Fruit fly (Drosophila melanogaster) whole organism, embryonic: ENCODE measurements around the gene Pxd.

Experiments used
- Aef1 ChIP-seq: fragments of 200-800 bp; sonication (Bioruptor generic); IDR thresholded peaks from 3 replicates; pipeline ENCODE4 v1.3.6; 2022; ENCODE audit warnings: missing biosample characterization, missing genetic modification characterization
- B-H1 ChIP-seq: fragments of 200-800 bp; sonication (Bioruptor generic); IDR thresholded peaks from 3 replicates; pipeline ENCODE4 v1.3.6; 2022; ENCODE audit warnings: missing biosample characterization, missing genetic modification characterization
- Bteb2 ChIP-seq: fragments of 200-800 bp; sonication (Bioruptor generic); optimal IDR thresholded peaks from 2 replicates; lab custom pipeline; 2016; ENCODE audit warnings: missing biosample characterization, missing genetic modification characterization
- CG10267 ChIP-seq: fragments of 200-800 bp; sonication (Bioruptor generic); optimal IDR thresholded peaks from 2 replicates; lab custom pipeline; 2018; ENCODE audit warnings: missing biosample characterization, mild to moderate bottlenecking, missing genetic modification characterization, moderate library complexity
- CG11398 ChIP-seq: fragments of 200-800 bp; sonication (Bioruptor generic); optimal IDR thresholded peaks from 2 replicates; lab custom pipeline; 2016; ENCODE audit warnings: missing biosample characterization, missing genetic modification characterization
- CG12391 ChIP-seq: fragments of 200-800 bp; sonication (Bioruptor generic); optimal IDR thresholded peaks from 3 replicates; lab custom pipeline; 2018; ENCODE audit warnings: missing biosample characterization, mild to moderate bottlenecking, missing genetic modification characterization, moderate library complexity
- CG12744 ChIP-seq: fragments of 200-800 bp; sonication (Bioruptor generic); optimal IDR thresholded peaks from 2 replicates; lab custom pipeline; 2016; ENCODE audit warnings: missing biosample characterization, missing genetic modification characterization
- CG13775 ChIP-seq: fragments of 200-800 bp; sonication (Bioruptor generic); optimal IDR thresholded peaks from 3 replicates; lab custom pipeline; 2017; ENCODE audit warnings: missing biosample characterization, mild to moderate bottlenecking, missing genetic modification characterization
- CG18764 ChIP-seq: fragments of 200-800 bp; sonication (Bioruptor generic); optimal IDR thresholded peaks from 3 replicates; lab custom pipeline; 2016; ENCODE audit warnings: missing biosample characterization, missing genetic modification characterization
- CG2712 ChIP-seq: fragments of 200-800 bp; optimal IDR thresholded peaks from 3 replicates; lab custom pipeline; 2019; ENCODE audit warnings: missing biosample characterization, mild to moderate bottlenecking, missing genetic modification characterization, moderate library complexity
- CG2875 ChIP-seq: fragments of 200-800 bp; sonication (Bioruptor generic); optimal IDR thresholded peaks from 2 replicates; lab custom pipeline; 2017; ENCODE audit warnings: missing biosample characterization, mild to moderate bottlenecking, missing genetic modification characterization, missing genetic modification reagents
- CG31365 ChIP-seq: fragments of 200-800 bp; sonication (Bioruptor generic); optimal IDR thresholded peaks from 2 replicates; lab custom pipeline; 2018; ENCODE audit warnings: missing biosample characterization, mild to moderate bottlenecking, missing genetic modification characterization
- CG4282 ChIP-seq: fragments of 200-800 bp; sonication (Bioruptor generic); optimal IDR thresholded peaks from 2 replicates; lab custom pipeline; 2016; ENCODE audit warnings: missing biosample characterization, missing genetic modification characterization
- CG4360 ChIP-seq: fragments of 200-800 bp; sonication (Bioruptor generic); IDR thresholded peaks from 2 replicates; pipeline ENCODE4 v1.3.6; 2022; ENCODE audit warnings: missing biosample characterization, missing genetic modification characterization
- CG4617 ChIP-seq: fragments of 200-800 bp; sonication (Bioruptor generic); optimal IDR thresholded peaks from 3 replicates; lab custom pipeline; 2016; ENCODE audit warnings: missing biosample characterization, missing genetic modification characterization, borderline replicate concordance
- CG5953 ChIP-seq: fragments of 200-800 bp; sonication (Bioruptor generic); IDR thresholded peaks from 2 replicates; pipeline ENCODE4 v1.3.6; 2022; ENCODE audit warnings: missing biosample characterization, missing genetic modification characterization
- CG7786 ChIP-seq: fragments of 200-800 bp; sonication (Bioruptor generic); optimal IDR thresholded peaks from 2 replicates; lab custom pipeline; 2016; ENCODE audit warnings: missing biosample characterization, missing genetic modification characterization
- CG7839 ChIP-seq: fragments of 200-800 bp; sonication (Bioruptor generic); optimal IDR thresholded peaks from 3 replicates; lab custom pipeline; 2018; ENCODE audit warnings: missing biosample characterization, mild to moderate bottlenecking, missing genetic modification characterization, moderate library complexity
- CG7928 ChIP-seq: fragments of 200-800 bp; sonication (Bioruptor generic); optimal IDR thresholded peaks from 2 replicates; lab custom pipeline; 2017; ENCODE audit warnings: missing biosample characterization, mild to moderate bottlenecking, missing genetic modification characterization
- CG7963 ChIP-seq: fragments of 200-800 bp; sonication (Bioruptor generic); IDR thresholded peaks from 3 replicates; pipeline ENCODE4 v1.3.6; 2022; ENCODE audit warnings: missing biosample characterization, missing genetic modification characterization; ENCODE audit not compliant: partially characterized antibody
- CG8765 ChIP-seq: fragments of 200-800 bp; sonication (Bioruptor generic); IDR thresholded peaks from 2 replicates; pipeline ENCODE4 v1.3.6; 2022; ENCODE audit warnings: missing biosample characterization, missing genetic modification characterization
- CG9437 ChIP-seq: fragments of 200-800 bp; sonication (Bioruptor generic); optimal IDR thresholded peaks from 2 replicates; lab custom pipeline; 2018; ENCODE audit warnings: missing biosample characterization, mild to moderate bottlenecking, missing genetic modification characterization
- CoRest ChIP-seq: fragments of 200-800 bp; sonication (Bioruptor generic); optimal IDR thresholded peaks from 3 replicates; lab custom pipeline; 2018; ENCODE audit warnings: missing biosample characterization, mild to moderate bottlenecking, missing genetic modification characterization, moderate library complexity
- Dip3 ChIP-seq: fragments of 200-800 bp; sonication (Bioruptor generic); optimal IDR thresholded peaks from 3 replicates; lab custom pipeline; 2016; ENCODE audit warnings: missing biosample characterization, missing genetic modification characterization
- H2.0 ChIP-seq: fragments of 200-800 bp; sonication (Bioruptor generic); IDR thresholded peaks from 2 replicates; pipeline ENCODE4 v1.3.6; 2022; ENCODE audit warnings: missing biosample characterization, missing genetic modification characterization
- HLHmδ ChIP-seq: fragments of 200-800 bp; sonication (Bioruptor generic); optimal IDR thresholded peaks from 2 replicates; lab custom pipeline; 2018; ENCODE audit warnings: missing biosample characterization, mild to moderate bottlenecking, missing genetic modification characterization, moderate library complexity
- Hmx ChIP-seq: fragments of 200-800 bp; sonication (Bioruptor generic); optimal IDR thresholded peaks from 2 replicates; lab custom pipeline; 2016; ENCODE audit warnings: missing biosample characterization, missing genetic modification characterization
- Lpt ChIP-seq: fragments of >200 bp; optimal IDR thresholded peaks from 2 replicates; lab custom pipeline; 2018; ENCODE audit warnings: missing biosample characterization, missing genetic modification characterization
- MBD-R2 ChIP-seq: fragments of 200-800 bp; sonication (Bioruptor generic); IDR thresholded peaks from 2 replicates; pipeline ENCODE4 v1.3.6; 2022; ENCODE audit warnings: missing biosample characterization, missing genetic modification characterization
- Meics ChIP-seq: fragments of 200-800 bp; sonication (Bioruptor generic); optimal IDR thresholded peaks from 2 replicates; lab custom pipeline; 2017; ENCODE audit warnings: missing biosample characterization, mild to moderate bottlenecking, missing genetic modification characterization
- NC2α ChIP-seq: fragments of 200-800 bp; sonication (Bioruptor generic); optimal IDR thresholded peaks from 2 replicates; lab custom pipeline; 2016; ENCODE audit warnings: missing biosample characterization, missing genetic modification characterization
- Nf-YC ChIP-seq: fragments of 200-800 bp; optimal IDR thresholded peaks from 3 replicates; lab custom pipeline; 2019; ENCODE audit warnings: missing biosample characterization, mild to moderate bottlenecking, missing genetic modification characterization, moderate library complexity
- Optix ChIP-seq: fragments of 200-800 bp; sonication (Bioruptor generic); IDR thresholded peaks from 3 replicates; pipeline ENCODE4 v1.3.6; 2022; ENCODE audit warnings: missing biosample characterization, missing genetic modification characterization
- Ravus ChIP-seq: fragments of 200-800 bp; sonication (Bioruptor generic); IDR thresholded peaks from 2 replicates; pipeline ENCODE4 v1.3.6; 2022; ENCODE audit warnings: missing biosample characterization, missing genetic modification characterization
- Side ChIP-seq: fragments of 200-800 bp; sonication (Bioruptor generic); optimal IDR thresholded peaks from 2 replicates; lab custom pipeline; 2016; ENCODE audit warnings: missing biosample characterization, missing genetic modification characterization
- Ssrp ChIP-seq: fragments of 200-800 bp; sonication (Bioruptor generic); optimal IDR thresholded peaks from 2 replicates; lab custom pipeline; 2018; ENCODE audit warnings: missing biosample characterization, mild to moderate bottlenecking, missing genetic modification characterization, moderate library complexity
- cwo ChIP-seq: fragments of 200-800 bp; sonication (Bioruptor generic); optimal IDR thresholded peaks from 3 replicates; lab custom pipeline; 2017; ENCODE audit warnings: missing biosample characterization, missing genetic modification characterization, mild to moderate bottlenecking, moderate library complexity, missing genetic modification reagents
- disco-r ChIP-seq: fragments of 200-800 bp; sonication (Bioruptor generic); optimal IDR thresholded peaks from 2 replicates; lab custom pipeline; 2016; ENCODE audit warnings: missing biosample characterization, missing genetic modification characterization
- en ChIP-seq: fragments of 200-800 bp; sonication (Bioruptor generic); optimal IDR thresholded peaks from 2 replicates; lab custom pipeline; 2016; ENCODE audit warnings: missing biosample characterization, missing genetic modification characterization
- fd102C ChIP-seq: fragments of 200-800 bp; sonication (Bioruptor generic); optimal IDR thresholded peaks from 2 replicates; lab custom pipeline; 2018; ENCODE audit warnings: missing biosample characterization, mild to moderate bottlenecking, missing genetic modification characterization, moderate library complexity
- fd64A ChIP-seq: fragments of 200-800 bp; sonication (Bioruptor generic); optimal IDR thresholded peaks from 3 replicates; lab custom pipeline; 2018; ENCODE audit warnings: missing biosample characterization, mild to moderate bottlenecking, missing genetic modification characterization
- gem ChIP-seq: fragments of 200-800 bp; sonication (Bioruptor generic); optimal IDR thresholded peaks from 2 replicates; lab custom pipeline; 2019; ENCODE audit warnings: missing biosample characterization, mild to moderate bottlenecking, missing genetic modification characterization, moderate library complexity
- psq ChIP-seq: fragments of 200-800 bp; sonication (Bioruptor generic); optimal IDR thresholded peaks from 2 replicates; lab custom pipeline; 2017; ENCODE audit warnings: missing biosample characterization, missing genetic modification characterization
- schlank ChIP-seq: fragments of 200-800 bp; sonication (Bioruptor generic); optimal IDR thresholded peaks from 2 replicates; lab custom pipeline; 2018; ENCODE audit warnings: missing biosample characterization, mild to moderate bottlenecking, missing genetic modification characterization
- sisA ChIP-seq: fragments of 200-800 bp; sonication (Bioruptor generic); IDR thresholded peaks from 2 replicates; pipeline ENCODE4 v1.3.6; 2022; ENCODE audit warnings: missing biosample characterization, missing genetic modification characterization
- sr ChIP-seq: fragments of 200-800 bp; sonication (Bioruptor generic); IDR thresholded peaks from 3 replicates; pipeline ENCODE4 v1.3.6; 2022; ENCODE audit warnings: missing biosample characterization, missing genetic modification characterization
- stwl ChIP-seq: fragments of 200-800 bp; sonication (Bioruptor generic); optimal IDR thresholded peaks from 3 replicates; lab custom pipeline; 2018; ENCODE audit warnings: missing biosample characterization, mild to moderate bottlenecking, missing genetic modification characterization, moderate library complexity
- sug ChIP-seq: fragments of 200-800 bp; optimal IDR thresholded peaks from 2 replicates; lab custom pipeline; 2019; ENCODE audit warnings: missing biosample characterization, mild to moderate bottlenecking, missing genetic modification characterization, moderate library complexity
- toy ChIP-seq: fragments of 200-800 bp; sonication (Bioruptor generic); IDR thresholded peaks from 2 replicates; pipeline ENCODE4 v1.3.6; 2022; ENCODE audit warnings: missing biosample characterization, missing genetic modification characterization
- trem ChIP-seq: fragments of 200-800 bp; optimal IDR thresholded peaks from 3 replicates; lab custom pipeline; 2019; ENCODE audit warnings: missing biosample characterization, mild to moderate bottlenecking, missing genetic modification characterization, moderate library complexity

Gene Pxd

DNA sequence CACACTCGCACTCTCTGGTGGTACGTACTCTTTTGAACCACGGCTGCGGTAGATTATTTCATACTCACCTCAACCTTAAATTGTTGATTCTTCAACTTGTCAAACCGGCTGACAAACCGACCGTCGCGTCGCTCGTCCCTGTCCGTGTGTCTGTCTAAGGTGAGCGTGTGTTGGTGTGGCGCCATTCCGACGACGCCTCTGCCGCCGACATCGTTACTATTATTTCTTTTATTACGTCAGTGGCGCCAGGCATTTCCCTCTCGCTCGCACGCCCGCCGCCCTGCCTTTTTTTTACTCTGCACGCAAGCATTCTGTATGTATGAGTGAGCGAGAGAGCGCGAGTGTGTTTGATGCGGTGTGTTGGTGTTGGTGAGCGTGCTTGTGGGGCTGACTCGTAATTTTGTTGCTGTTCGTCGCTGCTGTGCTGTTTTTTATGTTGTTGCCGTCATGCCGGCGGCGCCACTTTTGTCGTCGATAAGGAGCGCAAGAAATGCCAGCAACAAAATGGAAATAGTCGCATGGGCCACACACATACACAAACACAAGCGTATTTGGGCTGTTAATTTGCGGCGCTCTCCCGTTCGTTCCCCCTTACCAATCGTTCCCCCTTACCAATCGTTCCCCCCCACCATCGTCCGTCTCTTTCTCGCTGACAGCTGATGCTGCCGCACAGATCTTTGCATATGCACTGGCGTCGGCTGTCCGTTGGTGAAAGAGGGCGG is 42.0 kb downstream of the Pxd start (continued):
- no peak for TF ChIP-seq NC2α (GFP tag; lab: Kevin White, UChicago)
- peak; percentile 87 for TF ChIP-seq sug
- no peak for TF ChIP-seq sisA (GFP tag; lab: Robert Waterston, UW)
- no peak for TF ChIP-seq CG7786 (GFP tag; lab: Kevin White, UChicago)
- TF ChIP-seq Meics (GFP tag; lab: Kevin White, UChicago) = no peak
- no peak for TF ChIP-seq H2.0 (GFP tag; lab: Robert Waterston, UW)
- 0 out of 2 replicates have a peak, but pooled peaks have one; percentile 6 for TF ChIP-seq CG5953 (GFP tag; lab: Robert Waterston, UW)
- TF ChIP-seq Optix (GFP tag; lab: Robert Waterston, UW) = no peak
- TF ChIP-seq Ravus (GFP tag; lab: Robert Waterston, UW) = no peak
- peak; percentile 18 for TF ChIP-seq Dip3 (GFP tag; lab: Kevin White, UChicago)
- TF ChIP-seq disco-r (GFP tag; lab: Kevin White, UChicago) = no peak
- TF ChIP-seq CG4282 (GFP tag; lab: Kevin White, UChicago) = no peak
- TF ChIP-seq CG4360 (GFP tag; lab: Robert Waterston, UW) = peak; percentile 83
- TF ChIP-seq stwl (tag; lab: Kevin White, UChicago) = no peak
- no peak for TF ChIP-seq schlank (tag; lab: Kevin White, UChicago)
- TF ChIP-seq CG12391 (tag; lab: Kevin White, UChicago) = no peak
- TF ChIP-seq Nf-YC (tag; lab: Kevin White, UChicago) = peak; percentile 78
- no peak for TF ChIP-seq Bteb2 (GFP tag; lab: Kevin White, UChicago)
- no peak for TF ChIP-seq CG13775
- TF ChIP-seq CG4617 (GFP tag; lab: Kevin White, UChicago) = no peak
- TF ChIP-seq CG12744 = no peak
- no peak for TF ChIP-seq CG31365 (tag; lab: Kevin White, UChicago)
- TF ChIP-seq Side (GFP tag; lab: Kevin White, UChicago) = peak; percentile 50
- TF ChIP-seq fd64A (GFP tag; lab: Kevin White, UChicago) = no peak
- TF ChIP-seq CG11398 (GFP tag; lab: Kevin White, UChicago) = no peak
- TF ChIP-seq cwo (GFP tag; lab: Kevin White, UChicago) = peak; percentile 81
- peak; percentile 76 for TF ChIP-seq Aef1 (GFP tag; lab: Robert Waterston, UW)
- no peak for TF ChIP-seq CG7839 (tag; lab: Kevin White, UChicago)
- TF ChIP-seq gem (tag; lab: Kevin White, UChicago) = no peak
- no peak for TF ChIP-seq CG18764
- no peak for TF ChIP-seq Ssrp (tag; lab: Kevin White, UChicago)
- no peak for TF ChIP-seq CG7963 (GFP tag; lab: Robert Waterston, UW)
- no peak for TF ChIP-seq CoRest (tag; lab: Kevin White, UChicago)
- TF ChIP-seq Hmx (GFP tag; lab: Kevin White, UChicago) = no peak
- TF ChIP-seq fd102C (GFP tag; lab: Kevin White, UChicago) = no peak
- no peak for TF ChIP-seq CG9437 (GFP tag; lab: Kevin White, UChicago)
- TF ChIP-seq CG8765 (GFP tag; lab: Robert Waterston, UW) = 0 out of 2 replicates have a peak, but pooled peaks have one; percentile 56
- peak; percentile 85 for TF ChIP-seq Lpt (GFP tag; lab: Kevin White, UChicago)
- TF ChIP-seq CG10267 = no peak
- 0 out of 3 replicates have a peak, but pooled peaks have one; percentile 54 for TF ChIP-seq sr (GFP tag; lab: Robert Waterston, UW)
- TF ChIP-seq HLHmδ (GFP tag; lab: Kevin White, UChicago) = peak; percentile 64
- peak; percentile 9 for TF ChIP-seq CG2712 (tag; lab: Kevin White, UChicago)
- no peak for TF ChIP-seq CG7928
- TF ChIP-seq MBD-R2 (GFP tag; lab: Robert Waterston, UW) = peak; percentile 22; the same call in 1 of the 2 replicates
- TF ChIP-seq en (GFP tag; lab: Kevin White, UChicago) = no peak
- TF ChIP-seq B-H1 (GFP tag; lab: Robert Waterston, UW) = no peak; the same call in 2 of the 3 replicates
- no peak for TF ChIP-seq psq
- TF ChIP-seq CG2875 (GFP tag; lab: Kevin White, UChicago) = no peak
- TF ChIP-seq trem (tag; lab: Kevin White, UChicago) = no peak
- no peak for TF ChIP-seq toy (GFP tag; lab: Robert Waterston, UW)
